Worm (Caenorhabditis elegans) whole organism, L2 larva: ENCODE measurements around the gene fbxb-42.
"Not testable (repeated sequence)": the region's sequence is repeated elsewhere in the genome, so short reads cannot be mapped to it uniquely, and the experiment has no call there.

ENCODE experiments used
- C34F6.9 ChIP-seq: fragments of 150-350 bp; optimal IDR thresholded peaks from 2 replicates; lab custom pipeline; 2014; ENCODE audit warnings: missing biosample characterization, missing genetic modification characterization
- R02D3.7 ChIP-seq: fragments of 150-350 bp; optimal IDR thresholded peaks from 2 replicates; lab custom pipeline; 2014; ENCODE audit warnings: missing biosample characterization, missing genetic modification characterization
- Y55F3AM.14 ChIP-seq: fragments of 200-800 bp; sonication (Bioruptor generic); optimal IDR thresholded peaks from 2 replicates; lab custom pipeline; 2018; ENCODE audit warnings: mild to moderate bottlenecking, missing genetic modification characterization, missing compliant biosample characterization
- ZK546.5 ChIP-seq: sonication (generic microtip); optimal IDR thresholded peaks from 2 replicates; lab custom pipeline; 2017; ENCODE audit warnings: missing biosample characterization, missing genetic modification characterization
- alr-1 ChIP-seq: fragments of 150-350 bp; optimal IDR thresholded peaks from 2 replicates; lab custom pipeline; 2014; ENCODE audit warnings: missing biosample characterization, missing genetic modification characterization
- aly-2 ChIP-seq: fragments of 150-350 bp; optimal IDR thresholded peaks from 2 replicates; lab custom pipeline; 2014; ENCODE audit warnings: missing biosample characterization, missing genetic modification characterization
- ceh-16 ChIP-seq: fragments of 150-350 bp; optimal IDR thresholded peaks from 2 replicates; lab custom pipeline; 2014; ENCODE audit warnings: missing biosample characterization, missing genetic modification characterization
- ceh-82 ChIP-seq: fragments of 150-350 bp; optimal IDR thresholded peaks from 2 replicates; lab custom pipeline; 2014; ENCODE audit warnings: missing biosample characterization, missing genetic modification characterization
- crh-2 ChIP-seq: sonication (generic microtip); optimal IDR thresholded peaks from 2 replicates; lab custom pipeline; 2017; ENCODE audit warnings: missing biosample characterization, missing genetic modification characterization
- dmd-4 ChIP-seq: sonication (generic microtip); optimal IDR thresholded peaks from 2 replicates; lab custom pipeline; 2017; ENCODE audit warnings: missing biosample characterization, missing genetic modification characterization
- egl-27 ChIP-seq: sonication (generic microtip); optimal IDR thresholded peaks from 3 replicates; lab custom pipeline; 2017; ENCODE audit warnings: missing biosample characterization, missing genetic modification reagents, missing genetic modification characterization
- elt-3 ChIP-seq: sonication (generic microtip); optimal IDR thresholded peaks from 2 replicates; lab custom pipeline; 2017; ENCODE audit warnings: missing biosample characterization, missing genetic modification characterization
- gmeb-1 ChIP-seq: fragments of 150-350 bp; optimal IDR thresholded peaks from 2 replicates; lab custom pipeline; 2014; ENCODE audit warnings: missing biosample characterization, missing genetic modification characterization
- lin-13 ChIP-seq: fragments of 150-350 bp; optimal IDR thresholded peaks from 2 replicates; lab custom pipeline; 2014; ENCODE audit warnings: missing biosample characterization, missing genetic modification reagents, missing genetic modification characterization
- lin-39 ChIP-seq: fragments of 150-350 bp; optimal IDR thresholded peaks from 2 replicates; lab custom pipeline; 2014; ENCODE audit warnings: missing biosample characterization, missing genetic modification reagents, missing genetic modification characterization
- mab-5 ChIP-seq: fragments of 150-350 bp; optimal IDR thresholded peaks from 2 replicates; lab custom pipeline; 2014; ENCODE audit warnings: missing biosample characterization, missing genetic modification characterization
- mbf-1 ChIP-seq: sonication (generic microtip); optimal IDR thresholded peaks from 2 replicates; lab custom pipeline; 2017; ENCODE audit warnings: missing biosample characterization, missing genetic modification characterization
- mdl-1 ChIP-seq, 2 experiments: fragments of 150-350 bp in 1 of 2; sonication (generic microtip) in 1 of 2; optimal IDR thresholded peaks; 2 replicates each; lab custom pipeline; 2017; ENCODE audit warnings: missing biosample characterization in 2 of 2, missing genetic modification characterization in 2 of 2
- nhr-11 ChIP-seq: fragments of 150-350 bp; optimal IDR thresholded peaks from 2 replicates; lab custom pipeline; 2014; ENCODE audit warnings: missing biosample characterization, missing genetic modification characterization
- nhr-12 ChIP-seq: fragments of 150-350 bp; optimal IDR thresholded peaks from 2 replicates; lab custom pipeline; 2014; ENCODE audit warnings: missing biosample characterization, missing genetic modification characterization
- nhr-129 ChIP-seq: fragments of 150-350 bp; optimal IDR thresholded peaks from 2 replicates; lab custom pipeline; 2014; ENCODE audit warnings: missing biosample characterization, missing genetic modification characterization
- nhr-21 ChIP-seq: fragments of 150-350 bp; optimal IDR thresholded peaks from 2 replicates; lab custom pipeline; 2014; ENCODE audit warnings: missing biosample characterization, missing genetic modification characterization
- nhr-23 ChIP-seq: fragments of 150-350 bp; optimal IDR thresholded peaks from 2 replicates; lab custom pipeline; 2014; ENCODE audit warnings: missing biosample characterization, missing genetic modification reagents, missing genetic modification characterization
- nhr-25 ChIP-seq: fragments of 150-350 bp; sonication (generic microtip); optimal IDR thresholded peaks from 3 replicates; lab custom pipeline; 2014; ENCODE audit warnings: missing biosample characterization, missing genetic modification characterization
- nhr-6 ChIP-seq: fragments of 150-350 bp; optimal IDR thresholded peaks from 2 replicates; lab custom pipeline; 2014; ENCODE audit warnings: missing biosample characterization, missing genetic modification characterization
- nhr-77 ChIP-seq: fragments of 150-350 bp; optimal IDR thresholded peaks from 2 replicates; lab custom pipeline; 2014; ENCODE audit warnings: missing biosample characterization, missing genetic modification characterization
- peb-1 ChIP-seq: fragments of 150-350 bp; optimal IDR thresholded peaks from 2 replicates; lab custom pipeline; 2014; ENCODE audit warnings: missing biosample characterization, missing genetic modification characterization
- sem-4 ChIP-seq: fragments of 150-350 bp; optimal IDR thresholded peaks from 2 replicates; lab custom pipeline; 2014; ENCODE audit warnings: missing biosample characterization, missing genetic modification reagents, missing genetic modification characterization
- skn-1 ChIP-seq: sonication (generic microtip); optimal IDR thresholded peaks from 2 replicates; lab custom pipeline; 2017; ENCODE audit warnings: missing biosample characterization, missing genetic modification characterization
- sma-3 ChIP-seq: sonication (generic microtip); optimal IDR thresholded peaks from 2 replicates; lab custom pipeline; 2016; ENCODE audit warnings: missing genetic modification reagents, missing genetic modification characterization, missing compliant biosample characterization
- sma-9 ChIP-seq, 2 experiments: fragments of 150-350 bp in 1 of 2; sonication (generic microtip) in 1 of 2; optimal IDR thresholded peaks; 2 replicates each; lab custom pipeline; 2014 to 2016; ENCODE audit warnings: missing genetic modification characterization in 2 of 2, mild to moderate bottlenecking in 1 of 2, missing biosample characterization in 1 of 2, missing compliant biosample characterization in 1 of 2, missing genetic modification reagents in 1 of 2, moderate library complexity in 1 of 2
- snpc-4 ChIP-seq: fragments of 150-350 bp; optimal IDR thresholded peaks from 2 replicates; lab custom pipeline; 2014; ENCODE audit warnings: missing biosample characterization, missing genetic modification characterization
- unc-62 ChIP-seq: fragments of 150-350 bp; optimal IDR thresholded peaks from 2 replicates; lab custom pipeline; 2014; ENCODE audit warnings: missing biosample characterization, missing genetic modification reagents, missing genetic modification characterization
- ztf-4 ChIP-seq: fragments of 150-350 bp; optimal IDR thresholded peaks from 2 replicates; lab custom pipeline; 2014; ENCODE audit warnings: missing biosample characterization, missing genetic modification characterization

Gene fbxb-42

DNA sequence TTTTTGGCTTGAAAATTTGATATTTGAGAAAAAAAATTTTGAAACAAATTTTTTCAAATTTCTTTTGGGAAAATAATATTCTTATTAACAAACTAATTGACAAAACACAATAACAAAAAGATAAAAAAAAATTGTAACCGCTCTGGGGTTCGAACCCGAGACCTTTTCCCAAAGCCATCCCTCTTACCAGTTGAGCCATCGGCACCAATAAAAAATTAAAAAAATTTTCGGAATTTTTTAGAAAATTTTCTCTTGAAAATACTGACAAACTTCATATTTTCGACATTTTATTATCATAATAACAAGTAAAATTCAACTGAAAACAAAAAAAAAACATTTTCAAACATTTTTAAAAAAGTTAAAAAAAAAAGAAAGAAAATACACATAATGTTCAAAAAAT, 15.5 kb upstream of the fbxb-42 start:
- TF ChIP-seq mbf-1 (tag; lab: Kevin White, UChicago), result no peak
- no peak for TF ChIP-seq skn-1
- TF ChIP-seq nhr-11, result no peak
- TF ChIP-seq snpc-4 (tag; lab: Kevin White, UChicago), result no peak
- no peak for TF ChIP-seq lin-13 (GFP tag; lab: Kevin White, UChicago)
- TF ChIP-seq Y55F3AM.14 (GFP tag; lab: Kevin White, UChicago), result no peak
- no peak for TF ChIP-seq mdl-1 (tag; optimal IDR thresholded peaks at IDR 0.05; lab: Kevin White, UChicago)
- no peak for TF ChIP-seq nhr-77
- TF ChIP-seq crh-2 (tag; lab: Kevin White, UChicago), result no peak
- TF ChIP-seq alr-1 (tag; lab: Kevin White, UChicago), result no peak
- no peak for TF ChIP-seq C34F6.9 (tag; lab: Kevin White, UChicago)
- TF ChIP-seq nhr-25 (tag; lab: Kevin White, UChicago), result no peak
- TF ChIP-seq sem-4 (tag; lab: Kevin White, UChicago), result no peak
- no peak for TF ChIP-seq sma-9 (GFP tag; optimal IDR thresholded peaks at IDR 0.05; lab: Kevin White, UChicago)
- no peak for TF ChIP-seq sma-9 (tag; optimal IDR thresholded peaks at IDR 0.05; lab: Kevin White, UChicago)
- TF ChIP-seq gmeb-1 (tag; lab: Kevin White, UChicago), result no peak
- no peak for TF ChIP-seq peb-1

DNA sequence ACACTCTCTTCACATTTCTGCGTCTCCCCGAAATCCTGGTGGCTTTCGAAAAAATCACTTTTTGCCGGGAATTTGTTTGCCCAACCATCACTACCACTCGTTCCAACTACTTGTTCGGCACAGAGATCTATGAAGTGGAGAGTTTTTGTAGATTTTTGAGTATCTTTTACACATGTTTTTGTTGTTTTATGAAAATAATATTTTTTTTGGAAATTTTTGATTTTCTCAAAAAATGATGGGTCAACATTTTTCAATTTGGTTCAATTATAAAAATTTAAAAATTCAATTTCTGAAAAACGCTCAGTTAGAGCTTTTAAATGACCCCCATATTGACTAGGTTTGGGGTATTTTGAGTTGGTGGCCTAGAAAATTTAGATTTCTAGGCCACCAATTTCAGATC, 11.9 kb upstream of the fbxb-42 start, which contains the start of gene Y51H7BR.7:
Gene Y51H7BR.7, minus strand, starts transcription at position 101 of the 400 bp plus-strand sequence.
- no peak for TF ChIP-seq lin-39 (tag; lab: Kevin White, UChicago)
- TF ChIP-seq nhr-25 (tag; lab: Kevin White, UChicago), result no peak
- no peak for TF ChIP-seq ztf-4
- TF ChIP-seq skn-1, result no peak
- no peak for TF ChIP-seq ceh-82 (tag; lab: Kevin White, UChicago)
- TF ChIP-seq snpc-4 (tag; lab: Kevin White, UChicago), result no peak
- TF ChIP-seq nhr-23 (tag; lab: Kevin White, UChicago), result no peak
- TF ChIP-seq lin-13 (GFP tag; lab: Kevin White, UChicago), result no peak
- no peak for TF ChIP-seq nhr-12 (tag; lab: Kevin White, UChicago)
- no peak for TF ChIP-seq mab-5 (tag; lab: Kevin White, UChicago)
- TF ChIP-seq ZK546.5 (tag; lab: Kevin White, UChicago), result no peak
- no peak for TF ChIP-seq R02D3.7 (tag; lab: Kevin White, UChicago)
- TF ChIP-seq gmeb-1 (tag; lab: Kevin White, UChicago), result no peak

DNA sequence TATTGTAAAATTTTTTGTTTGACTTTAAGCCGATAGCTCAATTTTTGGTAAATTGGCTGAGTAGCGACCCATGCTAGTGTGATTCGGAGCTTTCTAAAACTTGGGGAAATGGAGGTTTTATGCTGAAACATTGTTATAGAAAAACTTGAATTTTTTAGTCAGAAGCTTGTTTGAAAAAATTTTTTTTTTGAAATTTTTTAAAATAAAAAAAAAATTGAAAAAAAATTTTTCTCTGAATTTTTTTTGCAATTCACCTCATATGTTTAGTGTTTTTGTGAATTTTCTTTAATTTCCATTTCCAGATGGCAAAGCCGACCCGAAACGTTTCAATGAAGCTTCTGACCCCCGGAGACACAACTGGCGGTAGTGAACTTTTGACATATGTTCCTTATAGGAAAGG, 8.4 kb upstream of the fbxb-42 start, which contains the start of gene Y51H7BR.4:
Gene Y51H7BR.4, plus strand, starts transcription at position 301 of the 400 bp plus-strand sequence.
- no peak for TF ChIP-seq unc-62 (GFP tag; lab: Kevin White, UChicago)
- no peak for TF ChIP-seq nhr-11

DNA sequence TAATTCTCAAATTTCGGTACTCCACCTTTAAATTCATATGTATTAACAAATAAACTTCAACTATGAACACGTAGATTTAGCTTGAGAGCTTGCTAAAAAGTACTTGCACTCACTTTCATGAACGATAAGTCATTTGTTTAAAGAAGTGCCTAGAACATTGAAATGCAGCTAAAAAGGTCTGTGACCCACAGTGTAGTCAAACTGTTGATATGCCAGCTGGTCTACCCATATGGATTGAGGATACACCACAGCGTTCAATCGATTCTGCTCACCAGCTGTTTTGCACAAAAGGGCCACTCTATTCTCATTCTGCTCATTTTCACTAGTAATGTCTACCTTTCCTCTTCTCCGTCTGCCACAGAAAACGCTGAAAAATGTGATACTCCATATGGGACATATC, 1.5 kb upstream of the fbxb-42 start, which contains the start of gene fbxb-43:
Gene fbxb-43, plus strand, starts transcription at position 301 of the 400 bp plus-strand sequence.
- TF ChIP-seq lin-13 (GFP tag; lab: Kevin White, UChicago), result no peak
- TF ChIP-seq nhr-12 (tag; lab: Kevin White, UChicago), result no peak
- TF ChIP-seq sma-3 (GFP tag; lab: Kevin White, UChicago), result no peak
- no peak for TF ChIP-seq unc-62 (GFP tag; lab: Kevin White, UChicago)
- TF ChIP-seq nhr-77, result no peak
- TF ChIP-seq egl-27, result no peak

DNA sequence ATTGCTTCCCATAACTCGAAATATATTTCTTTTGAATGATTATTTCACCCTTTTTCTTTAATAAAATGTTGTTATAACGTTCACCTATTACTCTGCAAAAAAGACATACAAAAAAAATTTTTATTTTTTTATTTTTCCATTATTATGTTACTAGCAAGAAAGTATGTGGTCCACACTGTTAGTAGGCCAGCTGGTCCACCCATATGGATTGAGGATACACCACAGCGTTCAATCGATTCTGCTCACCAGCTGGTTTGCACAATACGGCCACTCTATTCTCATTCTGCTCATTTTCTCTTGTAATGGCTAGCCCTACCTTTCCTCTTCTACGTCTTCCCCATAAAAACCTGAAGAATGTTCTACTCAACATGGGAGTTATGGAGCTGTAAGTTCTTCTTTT, 1.2 kb downstream of the fbxb-42 start, which contains the start of gene fbxb-44:
Gene fbxb-44, plus strand, starts transcription at position 301 of the 400 bp plus-strand sequence.
- TF ChIP-seq peb-1, result no peak
- TF ChIP-seq ceh-82 (tag; lab: Kevin White, UChicago), result no peak
- no peak for TF ChIP-seq Y55F3AM.14 (GFP tag; lab: Kevin White, UChicago)
- TF ChIP-seq elt-3 (tag; lab: Kevin White, UChicago), result no peak
- TF ChIP-seq aly-2 (tag; lab: Kevin White, UChicago), result no peak
- no peak for TF ChIP-seq ztf-4
- TF ChIP-seq mab-5 (tag; lab: Kevin White, UChicago), result no peak
- no peak for TF ChIP-seq ceh-16
- TF ChIP-seq dmd-4 (tag; lab: Kevin White, UChicago), result no peak
- TF ChIP-seq nhr-21 (tag; lab: Kevin White, UChicago), result no peak
- TF ChIP-seq nhr-23 (tag; lab: Kevin White, UChicago), result no peak

DNA sequence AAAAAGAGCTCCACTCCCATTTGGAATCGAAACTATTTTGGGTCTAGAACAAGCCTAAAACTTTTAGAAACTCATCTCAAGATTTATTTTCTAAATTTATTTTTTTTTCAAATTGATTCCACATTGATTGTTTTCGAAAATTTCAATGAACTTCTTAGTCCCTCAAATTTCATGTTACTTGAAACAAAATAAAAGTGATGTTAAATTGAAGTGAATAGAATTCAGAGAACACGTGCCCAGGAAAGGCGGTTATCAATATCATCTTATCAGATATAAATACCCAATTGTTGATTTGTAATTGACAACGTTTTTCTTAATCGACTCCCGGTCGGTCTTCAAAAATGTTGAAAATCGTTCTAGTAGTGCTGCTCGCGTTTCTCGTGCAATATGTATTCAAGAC, 3.2 kb downstream of the fbxb-42 start, which contains the start of gene poml-4:
Gene poml-4, plus strand, starts transcription at position 301 of the 400 bp plus-strand sequence.
- not testable (repeated sequence) for TF ChIP-seq ceh-82, nhr-129, nhr-6 (tag; lab: Kevin White, UChicago)
